Worm (Caenorhabditis elegans) whole organism, L2 larva: Measurements from ENCODE around the gene C06G3.3.

Source experiments
- C34F6.9 ChIP-seq: fragments of 150-350 bp; optimal IDR thresholded peaks from 2 replicates; lab custom pipeline; 2014; ENCODE audit warnings: missing biosample characterization, missing genetic modification characterization
- aly-2 ChIP-seq: fragments of 150-350 bp; optimal IDR thresholded peaks from 2 replicates; lab custom pipeline; 2014; ENCODE audit warnings: missing biosample characterization, missing genetic modification characterization
- ceh-82 ChIP-seq: fragments of 150-350 bp; optimal IDR thresholded peaks from 2 replicates; lab custom pipeline; 2014; ENCODE audit warnings: missing biosample characterization, missing genetic modification characterization
- dmd-4 ChIP-seq: sonication (generic microtip); optimal IDR thresholded peaks from 2 replicates; lab custom pipeline; 2017; ENCODE audit warnings: missing biosample characterization, missing genetic modification characterization
- elt-3 ChIP-seq: sonication (generic microtip); optimal IDR thresholded peaks from 2 replicates; lab custom pipeline; 2017; ENCODE audit warnings: missing biosample characterization, missing genetic modification characterization
- lin-11 ChIP-seq: fragments of 150-350 bp; sonication (generic microtip); optimal IDR thresholded peaks from 2 replicates; lab custom pipeline; 2014; ENCODE audit warnings: missing biosample characterization, missing genetic modification characterization, inconsistent platforms, mixed read lengths
- lsy-2 ChIP-seq, 2 experiments: fragments of 150-350 bp in 1 of 2; sonication (generic microtip) in 1 of 2; optimal IDR thresholded peaks; 2 replicates each; lab custom pipeline; 2014 to 2017; ENCODE audit warnings: missing biosample characterization in 2 of 2, missing genetic modification characterization in 2 of 2
- nhr-11 ChIP-seq: fragments of 150-350 bp; optimal IDR thresholded peaks from 2 replicates; lab custom pipeline; 2014; ENCODE audit warnings: missing biosample characterization, missing genetic modification characterization
- nhr-12 ChIP-seq: fragments of 150-350 bp; optimal IDR thresholded peaks from 2 replicates; lab custom pipeline; 2014; ENCODE audit warnings: missing biosample characterization, missing genetic modification characterization
- nhr-21 ChIP-seq: fragments of 150-350 bp; optimal IDR thresholded peaks from 2 replicates; lab custom pipeline; 2014; ENCODE audit warnings: missing biosample characterization, missing genetic modification characterization
- sma-9 ChIP-seq, 2 experiments: fragments of 150-350 bp in 1 of 2; sonication (generic microtip) in 1 of 2; optimal IDR thresholded peaks; 2 replicates each; lab custom pipeline; 2014 to 2016; ENCODE audit warnings: missing genetic modification characterization in 2 of 2, mild to moderate bottlenecking in 1 of 2, missing biosample characterization in 1 of 2, missing compliant biosample characterization in 1 of 2, missing genetic modification reagents in 1 of 2, moderate library complexity in 1 of 2
- unc-55 ChIP-seq: fragments of 150-350 bp; sonication (generic microtip); optimal IDR thresholded peaks from 3 replicates; lab custom pipeline; 2014; ENCODE audit warnings: missing biosample characterization, missing genetic modification reagents, missing genetic modification characterization
- unc-62 ChIP-seq: fragments of 150-350 bp; optimal IDR thresholded peaks from 2 replicates; lab custom pipeline; 2014; ENCODE audit warnings: missing biosample characterization, missing genetic modification reagents, missing genetic modification characterization

- TF ChIP-seq lsy-2 (tag; optimal IDR thresholded peaks at IDR 0.05; lab: Kevin White, UChicago), result no peak
- no peak for TF ChIP-seq aly-2
- no peak for TF ChIP-seq unc-62 (GFP tag; lab: Kevin White, UChicago)
- no peak for TF ChIP-seq elt-3 (tag; lab: Kevin White, UChicago)
- TF ChIP-seq ceh-82 (tag; lab: Kevin White, UChicago), result no peak
- no peak for TF ChIP-seq C34F6.9
- no peak for TF ChIP-seq nhr-12 (tag; lab: Kevin White, UChicago)
- TF ChIP-seq dmd-4 (tag; lab: Kevin White, UChicago), result no peak
- no peak for TF ChIP-seq sma-9 (GFP tag; optimal IDR thresholded peaks at IDR 0.05; lab: Kevin White, UChicago)
- no peak for TF ChIP-seq sma-9 (tag; optimal IDR thresholded peaks at IDR 0.05; lab: Kevin White, UChicago)
- no peak for TF ChIP-seq lin-11 (tag; lab: Kevin White, UChicago)
- TF ChIP-seq unc-55 (GFP tag; lab: Kevin White, UChicago), result no peak
- no peak for TF ChIP-seq nhr-21 (tag; lab: Kevin White, UChicago)
- no peak for TF ChIP-seq nhr-11 (tag; lab: Kevin White, UChicago)
Measured at ce11 chrIV:7065022-7065421, 29.1 kb downstream of the C06G3.3 start, which contains the start of gene Y43B11AL.1.
